Fruit fly (Drosophila melanogaster) whole organism, embryonic: ENCODE measurements around the gene Vps39.
A peak's percentile ranks its signal among the peaks of the same experiment; 100 is the strongest.

Source experiments
- Aef1 ChIP-seq: fragments of 200-800 bp; sonication (Bioruptor generic); IDR thresholded peaks from 3 replicates; pipeline ENCODE4 v1.3.6; 2022; ENCODE audit warnings: missing biosample characterization, missing genetic modification characterization
- Bdp1 ChIP-seq: fragments of 200-800 bp; sonication (Bioruptor generic); optimal IDR thresholded peaks from 3 replicates; lab custom pipeline; 2016; ENCODE audit warnings: missing biosample characterization, missing genetic modification characterization
- CG10274 ChIP-seq: fragments of 200-800 bp; sonication (Bioruptor generic); optimal IDR thresholded peaks from 3 replicates; lab custom pipeline; 2017; ENCODE audit warnings: missing biosample characterization, mild to moderate bottlenecking, missing genetic modification characterization
- CG10565 ChIP-seq: fragments of 200-800 bp; sonication (Bioruptor generic); optimal IDR thresholded peaks from 3 replicates; lab custom pipeline; 2016; ENCODE audit warnings: missing biosample characterization, mild to moderate bottlenecking, missing genetic modification characterization
- CG12769 ChIP-seq: fragments of 200-800 bp; sonication (Bioruptor generic); optimal IDR thresholded peaks from 2 replicates; lab custom pipeline; 2019; ENCODE audit warnings: missing biosample characterization, mild to moderate bottlenecking, missing genetic modification characterization, moderate library complexity
- CG12942 ChIP-seq: fragments of 200-800 bp; sonication (Bioruptor generic); optimal IDR thresholded peaks from 3 replicates; lab custom pipeline; 2016; ENCODE audit warnings: missing biosample characterization, missing genetic modification characterization
- CG13624 ChIP-seq: fragments of 200-800 bp; sonication (Bioruptor generic); optimal IDR thresholded peaks from 2 replicates; lab custom pipeline; 2016; ENCODE audit warnings: missing biosample characterization, missing genetic modification characterization
- CG14050 ChIP-seq: fragments of 200-800 bp; sonication (Bioruptor generic); IDR thresholded peaks from 3 replicates; pipeline ENCODE4 v1.3.6; 2022; ENCODE audit warnings: missing biosample characterization, missing genetic modification characterization
- CG17186 ChIP-seq: fragments of 200-800 bp; sonication (Bioruptor generic); optimal IDR thresholded peaks from 3 replicates; lab custom pipeline; 2017; ENCODE audit warnings: missing biosample characterization, missing genetic modification reagents, missing genetic modification characterization
- CG18619 ChIP-seq: fragments of 200-800 bp; sonication (Bioruptor generic); optimal IDR thresholded peaks from 3 replicates; lab custom pipeline; 2017; ENCODE audit warnings: missing biosample characterization, mild to moderate bottlenecking, missing genetic modification characterization
- CG3065 ChIP-seq: fragments of 200-800 bp; sonication (Bioruptor generic); optimal IDR thresholded peaks from 2 replicates; lab custom pipeline; 2016; ENCODE audit warnings: missing biosample characterization, missing genetic modification characterization
- CG31441 ChIP-seq: fragments of 200-800 bp; sonication (Bioruptor generic); IDR thresholded peaks from 2 replicates; pipeline ENCODE4 v1.3.6; 2022; ENCODE audit warnings: missing biosample characterization, missing genetic modification characterization
- CG3407 ChIP-seq: fragments of 200-800 bp; sonication (Bioruptor generic); optimal IDR thresholded peaks from 2 replicates; lab custom pipeline; 2018; ENCODE audit warnings: missing biosample characterization, mild to moderate bottlenecking, missing genetic modification characterization
- CG34224 ChIP-seq: fragments of 200-800 bp; sonication (Bioruptor generic); IDR thresholded peaks from 3 replicates; pipeline ENCODE4 v1.3.6; 2022; ENCODE audit warnings: missing biosample characterization, missing genetic modification characterization; ENCODE audit not compliant: partially characterized antibody
- CG3995 ChIP-seq: fragments of 200-800 bp; sonication (Bioruptor generic); optimal IDR thresholded peaks from 3 replicates; lab custom pipeline; 2016; ENCODE audit warnings: missing biosample characterization, missing genetic modification characterization
- CG4360 ChIP-seq: fragments of 200-800 bp; sonication (Bioruptor generic); IDR thresholded peaks from 2 replicates; pipeline ENCODE4 v1.3.6; 2022; ENCODE audit warnings: missing biosample characterization, missing genetic modification characterization
- CG5180 ChIP-seq: fragments of 200-800 bp; sonication (Bioruptor generic); optimal IDR thresholded peaks from 3 replicates; lab custom pipeline; 2017; ENCODE audit warnings: missing biosample characterization, missing genetic modification characterization, mild to moderate bottlenecking, moderate library complexity, missing genetic modification reagents
- CG5953 ChIP-seq: fragments of 200-800 bp; sonication (Bioruptor generic); IDR thresholded peaks from 2 replicates; pipeline ENCODE4 v1.3.6; 2022; ENCODE audit warnings: missing biosample characterization, missing genetic modification characterization
- CG6254 ChIP-seq: fragments of 200-800 bp; sonication (Bioruptor generic); optimal IDR thresholded peaks from 3 replicates; lab custom pipeline; 2017; ENCODE audit warnings: mild to moderate bottlenecking, missing biosample characterization, missing genetic modification reagents, missing genetic modification characterization
- CG6689 ChIP-seq: fragments of 200-800 bp; sonication (Bioruptor generic); IDR thresholded peaks from 2 replicates; pipeline ENCODE4 v1.3.6; 2022; ENCODE audit warnings: missing biosample characterization, missing genetic modification characterization
- CG6765 ChIP-seq: fragments of 200-800 bp; sonication (Bioruptor generic); optimal IDR thresholded peaks from 3 replicates; lab custom pipeline; 2017; ENCODE audit warnings: missing biosample characterization, mild to moderate bottlenecking, missing genetic modification characterization
- CG8388 ChIP-seq: fragments of 200-800 bp; sonication (Bioruptor generic); optimal IDR thresholded peaks from 2 replicates; lab custom pipeline; 2019; ENCODE audit warnings: missing biosample characterization, mild to moderate bottlenecking, missing genetic modification characterization, moderate library complexity
- Drgx ChIP-seq: fragments of 200-800 bp; sonication (Bioruptor generic); IDR thresholded peaks from 2 replicates; pipeline ENCODE4 v1.3.6; 2022; ENCODE audit warnings: missing biosample characterization, missing genetic modification characterization
- Ets97D ChIP-seq: fragments of 200-800 bp; sonication (Bioruptor generic); optimal IDR thresholded peaks from 3 replicates; lab custom pipeline; 2016; ENCODE audit warnings: missing biosample characterization, missing genetic modification characterization
- Hmr ChIP-seq: fragments of 200-800 bp; sonication (Bioruptor generic); optimal IDR thresholded peaks from 3 replicates; lab custom pipeline; 2017; ENCODE audit warnings: mild to moderate bottlenecking, missing biosample characterization, missing genetic modification reagents, missing genetic modification characterization
- Hr39 ChIP-seq: fragments of >200 bp; optimal IDR thresholded peaks from 2 replicates; lab custom pipeline; 2017
- MESR4 ChIP-seq: fragments of 200-800 bp; sonication (Bioruptor generic); optimal IDR thresholded peaks from 2 replicates; lab custom pipeline; 2018; ENCODE audit warnings: missing biosample characterization, mild to moderate bottlenecking, missing genetic modification characterization, moderate library complexity
- Opbp ChIP-seq: fragments of 200-800 bp; sonication (Bioruptor generic); IDR thresholded peaks from 3 replicates; pipeline ENCODE4 v1.3.6; 2022; ENCODE audit warnings: missing biosample characterization, missing genetic modification characterization; ENCODE audit not compliant: partially characterized antibody
- Poxn ChIP-seq: fragments of 200-800 bp; sonication (Bioruptor generic); IDR thresholded peaks from 2 replicates; pipeline ENCODE4 v1.3.6; 2022; ENCODE audit warnings: missing biosample characterization, missing genetic modification characterization
- Tbp ChIP-seq: fragments of >200 bp; optimal IDR thresholded peaks from 2 replicates; lab custom pipeline; 2018; ENCODE audit warnings: missing biosample characterization, missing genetic modification characterization
- Vsx1 ChIP-seq: fragments of 200-800 bp; sonication (Bioruptor generic); optimal IDR thresholded peaks from 2 replicates; lab custom pipeline; 2017; ENCODE audit warnings: missing biosample characterization, mild to moderate bottlenecking, missing genetic modification characterization, missing genetic modification reagents
- Xbp1 ChIP-seq: fragments of 200-800 bp; sonication (Bioruptor generic); optimal IDR thresholded peaks from 3 replicates; lab custom pipeline; 2016; ENCODE audit warnings: missing biosample characterization, mild to moderate bottlenecking, missing genetic modification characterization
- ac ChIP-seq: fragments of 200-800 bp; sonication (Bioruptor generic); optimal IDR thresholded peaks from 3 replicates; lab custom pipeline; 2017; ENCODE audit warnings: missing biosample characterization, mild to moderate bottlenecking, missing genetic modification characterization
- cwo ChIP-seq: fragments of 200-800 bp; sonication (Bioruptor generic); optimal IDR thresholded peaks from 3 replicates; lab custom pipeline; 2017; ENCODE audit warnings: missing biosample characterization, missing genetic modification characterization, mild to moderate bottlenecking, moderate library complexity, missing genetic modification reagents
- ftz-f1 ChIP-seq: fragments of 200-800 bp; sonication (Bioruptor generic); optimal IDR thresholded peaks from 2 replicates; lab custom pipeline; 2016; ENCODE audit warnings: missing biosample characterization, missing genetic modification characterization
- grn ChIP-seq: fragments of 200-800 bp; sonication (Bioruptor generic); optimal IDR thresholded peaks from 3 replicates; lab custom pipeline; 2017; ENCODE audit warnings: missing biosample characterization, missing genetic modification characterization
- hkb ChIP-seq, 2 experiments: fragments of 200-800 bp in 1 of 2; fragments of >200 bp in 1 of 2; sonication (Bioruptor generic) in 1 of 2; IDR thresholded peaks in 1 of 2; optimal IDR thresholded peaks in 1 of 2; 2 replicates each; pipeline versions ENCODE4 v1.3.6 to Lab custom; 2017 to 2022; ENCODE audit warnings: missing biosample characterization in 1 of 2, missing genetic modification characterization in 1 of 2
- jing ChIP-seq: fragments of 200-800 bp; sonication (Bioruptor generic); optimal IDR thresholded peaks from 2 replicates; lab custom pipeline; 2018; ENCODE audit warnings: missing biosample characterization, mild to moderate bottlenecking, missing genetic modification characterization
- lab ChIP-seq: fragments of 200-800 bp; sonication (Bioruptor generic); optimal IDR thresholded peaks from 3 replicates; lab custom pipeline; 2017; ENCODE audit warnings: missing biosample characterization, missing genetic modification characterization, mild to moderate bottlenecking, moderate library complexity, missing genetic modification reagents
- pan ChIP-seq, 4 experiments: fragments of >200 bp in 3 of 4; fragments of 200-800 bp in 1 of 4; sonication (Bioruptor generic) in 1 of 4; optimal IDR thresholded peaks in 3 of 4; IDR thresholded peaks in 1 of 4; 2 replicates each; pipeline versions ENCODE4 v1.3.6 to Lab custom; 2017 to 2022; ENCODE audit warnings: missing biosample characterization in 2 of 4, missing genetic modification characterization in 2 of 4, mixed read lengths in 1 of 4
- pum ChIP-seq: fragments of 200-800 bp; sonication (Bioruptor generic); optimal IDR thresholded peaks from 2 replicates; lab custom pipeline; 2016; ENCODE audit warnings: missing biosample characterization, missing genetic modification characterization
- ro ChIP-seq: fragments of 200-800 bp; sonication (Bioruptor generic); IDR thresholded peaks from 2 replicates; pipeline ENCODE4 v1.3.6; 2022; ENCODE audit warnings: missing biosample characterization, missing genetic modification characterization
- so ChIP-seq: fragments of 200-800 bp; sonication (Bioruptor generic); IDR thresholded peaks from 3 replicates; pipeline ENCODE4 v1.3.6; 2022; ENCODE audit warnings: missing biosample characterization, missing genetic modification characterization
- sob ChIP-seq: fragments of 200-800 bp; sonication (Bioruptor generic); IDR thresholded peaks from 2 replicates; pipeline ENCODE4 v1.3.6; 2022; ENCODE audit warnings: missing biosample characterization, missing genetic modification characterization
- sr ChIP-seq: fragments of 200-800 bp; sonication (Bioruptor generic); IDR thresholded peaks from 3 replicates; pipeline ENCODE4 v1.3.6; 2022; ENCODE audit warnings: missing biosample characterization, missing genetic modification characterization
- stwl ChIP-seq: fragments of 200-800 bp; sonication (Bioruptor generic); optimal IDR thresholded peaks from 3 replicates; lab custom pipeline; 2018; ENCODE audit warnings: missing biosample characterization, mild to moderate bottlenecking, missing genetic modification characterization, moderate library complexity
- toy ChIP-seq: fragments of 200-800 bp; sonication (Bioruptor generic); IDR thresholded peaks from 2 replicates; pipeline ENCODE4 v1.3.6; 2022; ENCODE audit warnings: missing biosample characterization, missing genetic modification characterization
- ttk ChIP-seq: fragments of 200-800 bp; sonication (Bioruptor generic); IDR thresholded peaks from 2 replicates; pipeline ENCODE4 v2.1.2; 2022; ENCODE audit warnings: missing biosample characterization, missing genetic modification characterization
- vnd ChIP-seq: fragments of 200-800 bp; sonication (Bioruptor generic); IDR thresholded peaks from 3 replicates; pipeline ENCODE4 v1.3.6; 2022; ENCODE audit warnings: missing biosample characterization, missing genetic modification characterization; ENCODE audit not compliant: partially characterized antibody
- z ChIP-seq: fragments of 200-800 bp; sonication (Bioruptor generic); IDR thresholded peaks from 3 replicates; pipeline ENCODE4 v1.3.6; 2022; ENCODE audit warnings: missing biosample characterization, missing genetic modification characterization
- zen2 ChIP-seq: fragments of 200-800 bp; sonication (Bioruptor generic); IDR thresholded peaks from 3 replicates; pipeline ENCODE4 v1.3.6; 2022; ENCODE audit warnings: missing biosample characterization, missing genetic modification characterization; ENCODE audit not compliant: partially characterized antibody

Vps39 gene

dm6 chr3R:18296084-18296483, 21.8 kb upstream of the Vps39 start (continued):
- TF ChIP-seq CG4360, result no peak
- no peak for TF ChIP-seq CG34224 (GFP tag; lab: Robert Waterston, UW)
- TF ChIP-seq Hr39 (lab: Kevin White, UChicago), result no peak
- no peak for TF ChIP-seq Vsx1
- TF ChIP-seq vnd (GFP tag; lab: Robert Waterston, UW), result no peak
- TF ChIP-seq Aef1, result no peak
- TF ChIP-seq CG12769 (tag; lab: Kevin White, UChicago), result peak; percentile 23
- TF ChIP-seq toy (GFP tag; lab: Robert Waterston, UW), result no peak
- TF ChIP-seq grn (GFP tag; lab: Kevin White, UChicago), result no peak
- no peak for TF ChIP-seq CG12942 (GFP tag; lab: Kevin White, UChicago)
- no peak for TF ChIP-seq pum
- no peak for TF ChIP-seq Poxn (GFP tag; lab: Robert Waterston, UW)
- TF ChIP-seq ftz-f1, result no peak
- no peak for TF ChIP-seq Xbp1 (GFP tag; lab: Kevin White, UChicago)
- TF ChIP-seq CG31441, result no peak
- TF ChIP-seq CG3995 (GFP tag; lab: Kevin White, UChicago), result no peak
- peak; percentile 53 for TF ChIP-seq CG6765
- TF ChIP-seq CG6254 (GFP tag; lab: Kevin White, UChicago), result no peak
- no peak for TF ChIP-seq CG3407 (GFP tag; lab: Kevin White, UChicago)
- no peak for TF ChIP-seq CG14050
- no peak for TF ChIP-seq Bdp1 (GFP tag; lab: Kevin White, UChicago)
- TF ChIP-seq CG10565 (GFP tag; lab: Kevin White, UChicago), result no peak
- no peak for TF ChIP-seq hkb (optimal IDR thresholded peaks at IDR 0.05; lab: Kevin White, UChicago)
- TF ChIP-seq hkb (GFP tag; IDR thresholded peaks at IDR 0.05; lab: Robert Waterston, UW), result no peak
- peak; percentile 74 for TF ChIP-seq Hmr (GFP tag; lab: Kevin White, UChicago)
- no peak for TF ChIP-seq z (GFP tag; lab: Robert Waterston, UW)
- no peak for TF ChIP-seq Drgx
- no peak for TF ChIP-seq jing (GFP tag; lab: Kevin White, UChicago)
- TF ChIP-seq sr (GFP tag; lab: Robert Waterston, UW), result no peak
- no peak for TF ChIP-seq CG13624 (GFP tag; lab: Kevin White, UChicago)
- peak; percentile 10 for TF ChIP-seq cwo
- TF ChIP-seq CG10274 (GFP tag; lab: Kevin White, UChicago), result no peak
- TF ChIP-seq CG5953 (GFP tag; lab: Robert Waterston, UW), result no peak
- no peak for TF ChIP-seq Tbp (GFP tag; lab: Kevin White, UChicago)
- no peak for TF ChIP-seq CG5180 (GFP tag; lab: Kevin White, UChicago)
- no peak for TF ChIP-seq Opbp (GFP tag; lab: Robert Waterston, UW)
- TF ChIP-seq sob (GFP tag; lab: Robert Waterston, UW), result no peak; the same call in 1 of the 2 replicates
- TF ChIP-seq so (GFP tag; lab: Robert Waterston, UW), result no peak
- TF ChIP-seq stwl (tag; lab: Kevin White, UChicago), result no peak
- no peak for TF ChIP-seq CG8388 (GFP tag; lab: Kevin White, UChicago)
- no peak for TF ChIP-seq zen2
- TF ChIP-seq CG17186 (GFP tag; lab: Kevin White, UChicago), result no peak
- TF ChIP-seq CG6689 (GFP tag; lab: Robert Waterston, UW), result no peak
- no peak for TF ChIP-seq CG3065 (GFP tag; lab: Kevin White, UChicago)
- peak; percentile 8 for TF ChIP-seq CG18619 (GFP tag; lab: Kevin White, UChicago)
- TF ChIP-seq lab (GFP tag; lab: Kevin White, UChicago), result peak; percentile 76
- no peak for TF ChIP-seq ro
- TF ChIP-seq pan (optimal IDR thresholded peaks at IDR 0.05; lab: Kevin White, UChicago), result no peak
- peak in 1 of 2 experiments; percentile 7 for TF ChIP-seq pan (GFP tag; optimal IDR thresholded peaks at IDR 0.05 in 1 of 2, IDR thresholded peaks at IDR 0.05 in 1 of 2)
- TF ChIP-seq ac (GFP tag; lab: Kevin White, UChicago), result no peak
- TF ChIP-seq MESR4, result no peak
- TF ChIP-seq Ets97D (GFP tag; lab: Kevin White, UChicago), result no peak
- no peak for TF ChIP-seq ttk
